Fruit fly (Drosophila melanogaster): Measurements from ENCODE around the gene CG15347.

Gene CG15347

dm6 chrX:8452163-8452562 lies 8.5 kb downstream of the CG15347 start:
- TF ChIP-seq sv (GFP tag; optimal IDR thresholded peaks at IDR 0.05) (no peak), Jra (GFP tag; optimal IDR thresholded peaks at IDR 0.05) (no peak), Rel (GFP tag; optimal IDR thresholded peaks at IDR 0.05) (no peak), Rel (tag; optimal IDR thresholded peaks at IDR 0.05) (no peak), foxo (GFP tag; optimal IDR thresholded peaks at IDR 0.05) (no peak), N (GFP tag; optimal IDR thresholded peaks at IDR 0.05) (no peak), Sp1 (GFP tag; optimal IDR thresholded peaks at IDR 0.05) (no peak), dmrt93B (GFP tag; optimal IDR thresholded peaks at IDR 0.05) (no peak)

dm6 chrX:8450214-8450904 lies 10.3 kb downstream of the CG15347 start:
- TF ChIP-seq Sp1 (GFP tag; optimal IDR thresholded peaks at IDR 0.05), result no peak
- no peak for TF ChIP-seq Mio (GFP tag; optimal IDR thresholded peaks at IDR 0.05)
- TF ChIP-seq Jra (GFP tag; optimal IDR thresholded peaks at IDR 0.05), result no peak
- no peak for TF ChIP-seq psq (GFP tag; optimal IDR thresholded peaks at IDR 0.05)
- TF ChIP-seq CrebA (GFP tag; optimal IDR thresholded peaks at IDR 0.05; ENCODE audit: borderline replicate concordance), result no peak
- TF ChIP-seq rgr (GFP tag; optimal IDR thresholded peaks at IDR 0.05), result no peak
- no peak for TF ChIP-seq lola (GFP tag; optimal IDR thresholded peaks at IDR 0.05)
- no peak for TF ChIP-seq HLH106 (tag; optimal IDR thresholded peaks at IDR 0.05)
- TF ChIP-seq sage (GFP tag; optimal IDR thresholded peaks at IDR 0.05), result no peak
- no peak for TF ChIP-seq woc (GFP tag; optimal IDR thresholded peaks at IDR 0.05)
- TF ChIP-seq br (GFP tag; optimal IDR thresholded peaks at IDR 0.05), result no peak
- TF ChIP-seq dl (GFP tag; optimal IDR thresholded peaks at IDR 0.05; ENCODE audit: insufficient read depth in 1 of 2, partially characterized antibody in 2 of 2), result no peak

dm6 chrX:8448171-8448570 lies 12.5 kb downstream of the CG15347 start:
- TF ChIP-seq jim (GFP tag; optimal IDR thresholded peaks at IDR 0.05), result no peak

- TF ChIP-seq rgr (GFP tag; optimal IDR thresholded peaks at IDR 0.05), result no peak
- no peak for TF ChIP-seq Hr78 (GFP tag; optimal IDR thresholded peaks at IDR 0.05)
- no peak for TF ChIP-seq psq (GFP tag; optimal IDR thresholded peaks at IDR 0.05)
Measured at dm6 chrX:8447166-8447565, 13.5 kb downstream of the CG15347 start.

dm6 chrX:8444883-8445572 lies 15.7 kb downstream of the CG15347 start:
- peak; percentile 9 for TF ChIP-seq Sp1 (GFP tag; optimal IDR thresholded peaks at IDR 0.05)
- no peak for TF ChIP-seq usp (GFP tag; optimal IDR thresholded peaks at IDR 0.05)
- no peak for TF ChIP-seq dmrt93B (GFP tag; optimal IDR thresholded peaks at IDR 0.05)
- no peak for TF ChIP-seq rgr (GFP tag; optimal IDR thresholded peaks at IDR 0.05)
- no peak for TF ChIP-seq psq (GFP tag; optimal IDR thresholded peaks at IDR 0.05)
- TF ChIP-seq fru (GFP tag; optimal IDR thresholded peaks at IDR 0.05), result no peak
- TF ChIP-seq CG9705 (GFP tag; optimal IDR thresholded peaks at IDR 0.05), result no peak
- TF ChIP-seq Jra (GFP tag; optimal IDR thresholded peaks at IDR 0.05), result no peak
- TF ChIP-seq HLH106 (tag; optimal IDR thresholded peaks at IDR 0.05), result peak; percentile 5
- no peak for TF ChIP-seq CrebA (GFP tag; optimal IDR thresholded peaks at IDR 0.05; ENCODE audit: borderline replicate concordance)
- TF ChIP-seq Myc (optimal IDR thresholded peaks at IDR 0.05), result no peak
- no peak for TF ChIP-seq jim (GFP tag; optimal IDR thresholded peaks at IDR 0.05)
- TF ChIP-seq Abd-B (GFP tag; optimal IDR thresholded peaks at IDR 0.05), result no peak
- no peak for TF ChIP-seq dsf (GFP tag; optimal IDR thresholded peaks at IDR 0.05; ENCODE audit: borderline replicate concordance)
- TF ChIP-seq Vsx2 (GFP tag; optimal IDR thresholded peaks at IDR 0.05; ENCODE audit: partially characterized antibody), result no peak
- no peak for TF ChIP-seq OdsH (GFP tag; optimal IDR thresholded peaks at IDR 0.05)
- no peak for TF ChIP-seq foxo (GFP tag; optimal IDR thresholded peaks at IDR 0.05)

dm6 chrX:8444279-8444678 lies 16.4 kb downstream of the CG15347 start:
- TF ChIP-seq h (GFP tag; optimal IDR thresholded peaks at IDR 0.05) (no peak), brk (GFP tag; optimal IDR thresholded peaks at IDR 0.05) (no peak), fru (GFP tag; optimal IDR thresholded peaks at IDR 0.05) (no peak), Myc (optimal IDR thresholded peaks at IDR 0.05) (no peak), dsf (GFP tag; optimal IDR thresholded peaks at IDR 0.05; ENCODE audit: borderline replicate concordance) (no peak), Hr83 (GFP tag; optimal IDR thresholded peaks at IDR 0.05; ENCODE audit: poor library complexity, severe bottlenecking) (no peak), woc (GFP tag; optimal IDR thresholded peaks at IDR 0.05) (no peak), pan (optimal IDR thresholded peaks at IDR 0.05) (no peak), Sp1 (GFP tag; optimal IDR thresholded peaks at IDR 0.05) (no peak), Rel (GFP tag; optimal IDR thresholded peaks at IDR 0.05) (no peak), Rel (tag; optimal IDR thresholded peaks at IDR 0.05) (no peak), Abd-B (GFP tag; optimal IDR thresholded peaks at IDR 0.05) (no peak)

Data from whole organism, wandering third instar larva.